Worm (Caenorhabditis elegans): Measurements from ENCODE around the gene T23F2.4.
A peak's percentile ranks its signal among the peaks of the same experiment; 100 is the strongest.

Gene T23F2.4

DNA sequence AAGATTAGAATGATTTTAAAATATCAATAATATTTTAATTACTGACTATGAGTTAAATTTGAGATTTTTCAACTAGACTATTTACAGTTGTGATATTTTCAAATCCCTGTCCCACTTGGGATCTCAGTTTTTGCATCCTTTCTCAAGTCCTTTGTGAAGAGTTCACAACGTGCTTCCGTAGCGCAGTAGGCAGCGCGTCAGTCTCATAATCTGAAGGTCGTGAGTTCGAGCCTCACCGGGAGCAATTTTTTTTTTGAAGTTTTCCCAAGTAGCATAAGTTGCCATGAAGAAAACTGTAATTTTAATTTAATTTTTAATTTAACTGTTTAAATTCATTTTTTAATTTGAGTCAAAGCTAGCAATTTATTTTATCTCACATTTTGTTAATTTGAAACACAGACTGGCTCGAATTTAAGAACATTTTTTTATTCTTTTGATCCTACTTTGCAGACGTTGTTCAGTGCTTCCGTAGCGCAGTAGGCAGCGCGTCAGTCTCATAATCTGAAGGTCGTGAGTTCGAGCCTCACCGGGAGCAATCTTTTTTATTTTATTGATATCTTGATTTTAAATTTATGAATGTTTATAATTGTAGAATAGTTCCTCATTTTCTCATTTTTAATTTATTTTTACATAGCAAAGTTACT, 29.5 kb downstream of the T23F2.4 start (continued):
- TF ChIP-seq rec-8 (tag; optimal IDR thresholded peaks at IDR 0.05) = peak in 1 of 2 experiments; percentile 13
- TF ChIP-seq Y56A3A.18 (GFP tag; IDR thresholded peaks at IDR 0.05) = 0 out of 2 replicates have a peak, but pooled peaks have one; percentile 22
- TF ChIP-seq lsy-27 (tag; optimal IDR thresholded peaks at IDR 0.05; ENCODE audit: borderline replicate concordance, insufficient read depth) = peak; percentile 45
- TF ChIP-seq attf-5 (GFP tag; optimal IDR thresholded peaks at IDR 0.05) = no peak
- TF ChIP-seq Y53F4B.3 (GFP tag; IDR thresholded peaks at IDR 0.05) = no peak
- no peak for TF ChIP-seq atf-7 (tag; optimal IDR thresholded peaks at IDR 0.05)

ce11 chrX:5479876-5480580, 34.9 kb downstream of the T23F2.4 start:
- TF ChIP-seq athp-1 (tag; optimal IDR thresholded peaks at IDR 0.05) (no peak), cebp-1 (GFP tag; IDR thresholded peaks at IDR 0.05) (0 out of 2 replicates have a peak, but pooled peaks have one; percentile 12), cebp-1 (tag; optimal IDR thresholded peaks at IDR 0.05) (no peak), nhr-80 (tag; optimal IDR thresholded peaks at IDR 0.05) (peak; percentile 65), ekl-4 (GFP tag; IDR thresholded peaks at IDR 0.05) (no peak), dox-1 (GFP tag; IDR thresholded peaks at IDR 0.05) (peak; percentile 18; the same call in 1 of the 2 replicates), egl-18 (GFP tag; IDR thresholded peaks at IDR 0.05) (no peak), zfh-2 (GFP tag; conservative IDR thresholded peaks at IDR 0.05) (peak; percentile 70; the same call in 1 of the 2 replicates), snpc-4 (GFP tag; optimal IDR thresholded peaks at IDR 0.05) (no peak), snpc-4 (tag; optimal IDR thresholded peaks at IDR 0.05) (peak in 1 of 4 experiments; percentile 18), hmg-20 (GFP tag; IDR thresholded peaks at IDR 0.05) (no peak), pha-4 (tag; optimal IDR thresholded peaks at IDR 0.05) (no peak)

- TF ChIP-seq him-1 (tag; optimal IDR thresholded peaks at IDR 0.05) (no peak), nhr-120 (GFP tag; IDR thresholded peaks at IDR 0.05) (no peak), C17E4.6 (GFP tag; IDR thresholded peaks at IDR 0.05) (no peak), Y53F4B.3 (GFP tag; IDR thresholded peaks at IDR 0.05) (no peak), xnd-1 (tag; optimal IDR thresholded peaks at IDR 0.05) (no peak), aptf-2 (GFP tag; conservative IDR thresholded peaks at IDR 0.05) (no peak), Y67H2A.10 (GFP tag; conservative IDR thresholded peaks at IDR 0.05) (no peak), nfya-1 (tag; optimal IDR thresholded peaks at IDR 0.05; ENCODE audit: borderline replicate concordance, insufficient read depth) (no peak)
Measured at ce11 chrX:5479300-5479811, 35.5 kb downstream of the T23F2.4 start, which contains the start of gene dlg-1. TSS of gene dlg-1 (plus strand) at chrX:5479700.

- TF ChIP-seq ztf-18 (tag; optimal IDR thresholded peaks at IDR 0.05) (no peak), K11D2.4 (GFP tag; IDR thresholded peaks at IDR 0.05) (no peak), lsy-27 (tag; optimal IDR thresholded peaks at IDR 0.05; ENCODE audit: borderline replicate concordance, insufficient read depth) (no peak), lin-26 (GFP tag; IDR thresholded peaks at IDR 0.05) (no peak), egrh-3 (GFP tag; IDR thresholded peaks at IDR 0.05) (no peak)
Measured at ce11 chrX:5478875-5479274, 36.0 kb downstream of the T23F2.4 start.

DNA sequence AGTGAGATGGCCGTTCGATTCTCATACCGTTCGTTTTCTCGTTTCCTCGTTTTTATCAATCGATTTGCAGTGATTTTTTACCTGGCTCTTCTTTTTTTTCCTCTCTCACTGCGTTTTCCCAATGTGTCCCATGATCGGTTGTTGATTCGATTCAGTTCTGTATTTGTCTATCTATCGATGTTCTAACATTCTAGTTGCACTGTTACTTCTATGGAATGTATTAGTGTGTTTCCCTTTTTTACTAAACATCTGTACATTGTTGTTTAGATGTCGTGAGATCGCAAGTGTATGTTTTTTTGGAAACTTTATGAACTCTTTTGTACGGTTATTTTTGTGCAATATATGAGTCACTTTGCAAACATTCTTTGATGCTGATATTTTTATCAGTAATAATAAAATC, 37.3 kb downstream of the T23F2.4 start:
- no peak for TF ChIP-seq gei-17 (GFP tag; optimal IDR thresholded peaks at IDR 0.05)
- TF ChIP-seq nhr-120 (GFP tag; IDR thresholded peaks at IDR 0.05) = 0 out of 2 replicates have a peak, but pooled peaks have one; percentile 8
